Fruit fly (Drosophila melanogaster) whole organism, prepupa: ENCODE data around the gene dpp.

Source experiments
- Blimp-1 ChIP-seq: fragments of 200-800 bp; sonication (Bioruptor generic); optimal IDR thresholded peaks from 3 replicates; lab custom pipeline; 2017; ENCODE audit warnings: missing biosample characterization, missing genetic modification characterization, mild to moderate bottlenecking, moderate library complexity, missing genetic modification reagents
- CG10631 ChIP-seq: fragments of 200-800 bp; sonication (Bioruptor generic); optimal IDR thresholded peaks from 2 replicates; lab custom pipeline; 2016; ENCODE audit warnings: missing biosample characterization, missing genetic modification characterization
- CG10669 ChIP-seq: fragments of 200-800 bp; sonication (Bioruptor generic); optimal IDR thresholded peaks from 3 replicates; lab custom pipeline; 2018; ENCODE audit warnings: missing biosample characterization, mild to moderate bottlenecking, missing genetic modification characterization, moderate library complexity
- CG11294 ChIP-seq: fragments of 200-800 bp; sonication (Bioruptor generic); IDR thresholded peaks from 2 replicates; pipeline ENCODE4 v1.3.6; 2022; ENCODE audit warnings: missing biosample characterization, missing genetic modification characterization
- CG11762 ChIP-seq: fragments of 200-800 bp; sonication (Bioruptor generic); optimal IDR thresholded peaks from 3 replicates; lab custom pipeline; 2016; ENCODE audit warnings: missing biosample characterization, missing genetic modification characterization; ENCODE audit not compliant: insufficient read depth
- CG15336 ChIP-seq: fragments of 200-800 bp; sonication (Bioruptor generic); IDR thresholded peaks from 2 replicates; pipeline ENCODE4 v1.3.6; 2022; ENCODE audit warnings: missing biosample characterization, missing genetic modification characterization
- CG3032 ChIP-seq: fragments of 200-800 bp; optimal IDR thresholded peaks from 2 replicates; lab custom pipeline; 2019; ENCODE audit warnings: missing biosample characterization, mild to moderate bottlenecking, missing genetic modification characterization, moderate library complexity
- CG31627 ChIP-seq: fragments of 200-800 bp; sonication (Bioruptor generic); optimal IDR thresholded peaks from 3 replicates; lab custom pipeline; 2016; ENCODE audit warnings: missing biosample characterization, missing genetic modification characterization
- CG32006 ChIP-seq: fragments of 200-800 bp; sonication (Bioruptor generic); optimal IDR thresholded peaks from 3 replicates; lab custom pipeline; 2017; ENCODE audit warnings: missing biosample characterization, mild to moderate bottlenecking, missing genetic modification characterization
- CG3919 ChIP-seq: fragments of 200-800 bp; sonication (Bioruptor generic); optimal IDR thresholded peaks from 3 replicates; lab custom pipeline; 2016; ENCODE audit warnings: missing biosample characterization, missing genetic modification characterization
- CG6163 ChIP-seq: fragments of 200-800 bp; sonication (Bioruptor generic); IDR thresholded peaks from 3 replicates; pipeline ENCODE4 v1.3.6; 2022; ENCODE audit warnings: missing biosample characterization, missing genetic modification characterization
- CG6792 ChIP-seq: fragments of 200-800 bp; sonication (Bioruptor generic); optimal IDR thresholded peaks from 3 replicates; lab custom pipeline; 2016; ENCODE audit warnings: missing biosample characterization, missing genetic modification characterization
- CG6808 ChIP-seq: fragments of 200-800 bp; sonication (Bioruptor generic); optimal IDR thresholded peaks from 3 replicates; lab custom pipeline; 2017; ENCODE audit warnings: missing biosample characterization, missing genetic modification characterization, mild to moderate bottlenecking, moderate library complexity, missing genetic modification reagents
- CG7368 ChIP-seq: fragments of 200-800 bp; sonication (Bioruptor generic); optimal IDR thresholded peaks from 3 replicates; lab custom pipeline; 2016; ENCODE audit warnings: missing biosample characterization, missing genetic modification characterization
- CG8119 ChIP-seq: fragments of 200-800 bp; sonication (Bioruptor generic); IDR thresholded peaks from 3 replicates; pipeline ENCODE4 v1.3.6; 2022; ENCODE audit warnings: missing biosample characterization, missing genetic modification characterization
- CG8319 ChIP-seq: fragments of 200-800 bp; sonication (Bioruptor generic); optimal IDR thresholded peaks from 3 replicates; lab custom pipeline; 2016; ENCODE audit warnings: missing biosample characterization, missing genetic modification characterization
- CG8632 ChIP-seq: fragments of 200-800 bp; sonication (Bioruptor generic); optimal IDR thresholded peaks from 3 replicates; lab custom pipeline; 2016; ENCODE audit warnings: missing biosample characterization, missing genetic modification characterization
- CG9139 ChIP-seq: fragments of 200-800 bp; sonication (Bioruptor generic); optimal IDR thresholded peaks from 3 replicates; lab custom pipeline; 2017; ENCODE audit warnings: missing biosample characterization, mild to moderate bottlenecking, missing genetic modification characterization
- Eip75B ChIP-seq: fragments of 200-800 bp; sonication (Bioruptor generic); optimal IDR thresholded peaks from 3 replicates; lab custom pipeline; 2016; ENCODE audit warnings: missing biosample characterization, missing genetic modification characterization
- Eip78C ChIP-seq: fragments of 200-800 bp; sonication (Bioruptor generic); peaks from one replicate; lab custom pipeline; 2016; ENCODE audit warnings: missing biosample characterization, missing genetic modification characterization
- Eip93F ChIP-seq: fragments of 200-800 bp; sonication (Bioruptor generic); optimal IDR thresholded peaks from 2 replicates; lab custom pipeline; 2016; ENCODE audit warnings: missing biosample characterization, mild to moderate bottlenecking, missing genetic modification characterization
- Ets96B ChIP-seq: fragments of 200-800 bp; optimal IDR thresholded peaks from 2 replicates; lab custom pipeline; 2019; ENCODE audit warnings: missing biosample characterization, mild to moderate bottlenecking, missing genetic modification characterization, moderate library complexity
- Hr38 ChIP-seq: sonication (Bioruptor generic); optimal IDR thresholded peaks from 2 replicates; lab custom pipeline; 2016; ENCODE audit warnings: missing biosample characterization, missing genetic modification characterization
- Hr39 ChIP-seq: fragments of 200-800 bp; sonication (Bioruptor generic); optimal IDR thresholded peaks from 2 replicates; lab custom pipeline; 2016; ENCODE audit warnings: missing biosample characterization, missing genetic modification characterization
- Hr4 ChIP-seq: fragments of 200-800 bp; sonication (Bioruptor generic); optimal IDR thresholded peaks from 3 replicates; lab custom pipeline; 2016; ENCODE audit warnings: missing biosample characterization, missing genetic modification characterization
- Lpt ChIP-seq: fragments of 200-800 bp; sonication (Bioruptor generic); optimal IDR thresholded peaks from 3 replicates; lab custom pipeline; 2016; ENCODE audit warnings: missing biosample characterization, missing genetic modification characterization
- Met ChIP-seq: fragments of 200-800 bp; sonication (Bioruptor generic); optimal IDR thresholded peaks from 3 replicates; lab custom pipeline; 2016; ENCODE audit warnings: missing biosample characterization, missing genetic modification characterization
- OdsH ChIP-seq: fragments of 200-800 bp; sonication (Bioruptor generic); optimal IDR thresholded peaks from 3 replicates; lab custom pipeline; 2016; ENCODE audit warnings: missing biosample characterization, missing genetic modification characterization
- Smox ChIP-seq: fragments of 200-800 bp; sonication (Bioruptor generic); optimal IDR thresholded peaks from 3 replicates; lab custom pipeline; 2016; ENCODE audit warnings: missing biosample characterization, missing genetic modification characterization
- Sox14 ChIP-seq: fragments of 200-800 bp; sonication (Bioruptor generic); optimal IDR thresholded peaks from 3 replicates; lab custom pipeline; 2016; ENCODE audit warnings: missing biosample characterization, missing genetic modification characterization
- achi ChIP-seq: fragments of 200-800 bp; sonication (Bioruptor generic); optimal IDR thresholded peaks from 3 replicates; lab custom pipeline; 2016; ENCODE audit warnings: missing biosample characterization, missing genetic modification characterization
- acj6 ChIP-seq: fragments of 200-800 bp; sonication (Bioruptor generic); optimal IDR thresholded peaks from 3 replicates; lab custom pipeline; 2016; ENCODE audit warnings: missing biosample characterization, missing genetic modification characterization
- dac ChIP-seq: fragments of 200-800 bp; sonication (Bioruptor generic); optimal IDR thresholded peaks from 2 replicates; lab custom pipeline; 2017; ENCODE audit warnings: missing biosample characterization, mild to moderate bottlenecking, missing genetic modification characterization
- dsx ChIP-seq: fragments of 200-800 bp; optimal IDR thresholded peaks from 3 replicates; lab custom pipeline; 2019; ENCODE audit warnings: missing biosample characterization, mild to moderate bottlenecking, missing genetic modification characterization, moderate library complexity; ENCODE audit not compliant: poor library complexity, severe bottlenecking
- eg ChIP-seq: fragments of 200-800 bp; sonication (Bioruptor generic); IDR thresholded peaks from 3 replicates; pipeline ENCODE4 v1.3.6; 2022; ENCODE audit warnings: missing biosample characterization, missing genetic modification characterization
- esn ChIP-seq: fragments of 200-800 bp; sonication (Bioruptor generic); optimal IDR thresholded peaks from 2 replicates; lab custom pipeline; 2016; ENCODE audit warnings: missing biosample characterization, mild to moderate bottlenecking, missing genetic modification characterization, moderate library complexity
- fd59A ChIP-seq: fragments of 200-800 bp; sonication (Bioruptor generic); optimal IDR thresholded peaks from 2 replicates; lab custom pipeline; 2017; ENCODE audit warnings: missing biosample characterization, mild to moderate bottlenecking, missing genetic modification characterization, missing genetic modification reagents
- fd85E ChIP-seq: fragments of 200-800 bp; sonication (Bioruptor generic); optimal IDR thresholded peaks from 3 replicates; lab custom pipeline; 2016; ENCODE audit warnings: missing biosample characterization, missing genetic modification characterization
- lz ChIP-seq: fragments of 200-800 bp; sonication (Bioruptor generic); optimal IDR thresholded peaks from 3 replicates; lab custom pipeline; 2016; ENCODE audit warnings: missing biosample characterization, missing genetic modification characterization
- pdm3 ChIP-seq: fragments of 200-800 bp; sonication (Bioruptor generic); optimal IDR thresholded peaks from 3 replicates; lab custom pipeline; 2016; ENCODE audit warnings: missing biosample characterization, missing genetic modification characterization
- salr ChIP-seq, 2 experiments: fragments of 200-800 bp; sonication (Bioruptor generic); optimal IDR thresholded peaks; 3 replicates each; lab custom pipeline; 2016 to 2018; ENCODE audit warnings: missing biosample characterization in 2 of 2, missing genetic modification characterization in 2 of 2, mild to moderate bottlenecking in 1 of 2
- spab ChIP-seq: fragments of 200-800 bp; sonication (Bioruptor generic); optimal IDR thresholded peaks from 2 replicates; lab custom pipeline; 2017; ENCODE audit warnings: missing biosample characterization, mild to moderate bottlenecking, missing genetic modification characterization, missing genetic modification reagents
- svp ChIP-seq: fragments of 200-800 bp; sonication (Bioruptor generic); peaks from one replicate; lab custom pipeline; 2016; ENCODE audit warnings: missing biosample characterization, missing genetic modification characterization
- topi ChIP-seq: fragments of 200-800 bp; sonication (Bioruptor generic); optimal IDR thresholded peaks from 3 replicates; lab custom pipeline; 2016; ENCODE audit warnings: missing biosample characterization, missing genetic modification characterization
- vri ChIP-seq: fragments of 200-800 bp; sonication (Bioruptor generic); optimal IDR thresholded peaks from 3 replicates; lab custom pipeline; 2016; ENCODE audit warnings: missing biosample characterization, mild to moderate bottlenecking, missing genetic modification characterization

Gene dpp

dm6 chr2L:2433494-2434054, 5.4 kb downstream of the dpp start (continued):
- TF ChIP-seq fd59A (GFP tag; lab: Kevin White, UChicago) (peak; percentile 99), Smox (GFP tag; lab: Kevin White, UChicago) (peak; percentile 82), Ets96B (tag; lab: Kevin White, UChicago) (peak; percentile 99), CG11762 (peak; percentile 98), Hr39 (GFP tag; lab: Kevin White, UChicago) (peak; percentile 90), CG7368 (peak; percentile 98), CG8319 (GFP tag; lab: Kevin White, UChicago) (peak; percentile 95), Blimp-1 (GFP tag; lab: Kevin White, UChicago) (peak; percentile 24), CG11294 (GFP tag; lab: Robert Waterston, UW) (peak; percentile 95), CG31627 (GFP tag; lab: Kevin White, UChicago) (peak; percentile 88), CG15336 (GFP tag; lab: Robert Waterston, UW) (peak; percentile 98), topi (GFP tag; lab: Kevin White, UChicago) (peak; percentile 92), eg (peak; percentile 99), Lpt (peak; percentile 99), pdm3 (GFP tag; lab: Kevin White, UChicago) (peak; percentile 99), dsx (peak; percentile 98)

dm6 chr2L:2434222-2434621, 6.0 kb downstream of the dpp start:
- no peak for TF ChIP-seq esn
- no peak for TF ChIP-seq Sox14 (GFP tag; lab: Kevin White, UChicago)
- TF ChIP-seq CG8319 (GFP tag; lab: Kevin White, UChicago) = no peak
- peak; percentile 62 for TF ChIP-seq CG32006 (GFP tag; lab: Kevin White, UChicago)
- TF ChIP-seq pdm3 (GFP tag; lab: Kevin White, UChicago) = peak; percentile 4
- no peak for TF ChIP-seq acj6 (GFP tag; lab: Kevin White, UChicago)
- peak; percentile 2 for TF ChIP-seq CG31627 (GFP tag; lab: Kevin White, UChicago)
- TF ChIP-seq fd85E = no peak
- peak; percentile 46; the same call in 1 of the 3 replicates for TF ChIP-seq eg
- TF ChIP-seq CG6163 (GFP tag; lab: Robert Waterston, UW) = peak; percentile 53; the same call in 2 of the 3 replicates
- TF ChIP-seq Hr38 (GFP tag; lab: Kevin White, UChicago) = no peak
- no peak for TF ChIP-seq fd59A (GFP tag; lab: Kevin White, UChicago)
- peak; percentile 51 for TF ChIP-seq Hr4 (GFP tag; lab: Kevin White, UChicago)
- peak; percentile 12 for TF ChIP-seq OdsH (GFP tag; lab: Kevin White, UChicago)
- peak; percentile 36; the same call in 1 of the 2 replicates for TF ChIP-seq CG15336 (GFP tag; lab: Robert Waterston, UW)
- TF ChIP-seq achi (GFP tag; lab: Kevin White, UChicago) = peak; percentile 3
- peak; percentile 60 for TF ChIP-seq Eip78C (GFP tag; lab: Kevin White, UChicago)
- TF ChIP-seq CG3919 = peak; percentile 11
- TF ChIP-seq CG8119 (GFP tag; lab: Robert Waterston, UW) = peak; percentile 26; the same call in 1 of the 3 replicates
- TF ChIP-seq CG10669 (GFP tag; lab: Kevin White, UChicago) = peak; percentile 22

dm6 chr2L:2436258-2436657, 8.1 kb downstream of the dpp start:
- TF ChIP-seq pdm3 (GFP tag; lab: Kevin White, UChicago) = peak; percentile 26
- no peak for TF ChIP-seq dac (GFP tag; lab: Kevin White, UChicago)
- TF ChIP-seq salr (GFP tag; optimal IDR thresholded peaks at IDR 0.05; lab: Kevin White, UChicago) = peak in 1 of 2 experiments; percentile 28
- TF ChIP-seq Eip93F (GFP tag; lab: Kevin White, UChicago) = no peak
- peak; percentile 15 for TF ChIP-seq topi (GFP tag; lab: Kevin White, UChicago)
- TF ChIP-seq CG11294 (GFP tag; lab: Robert Waterston, UW) = no peak
- TF ChIP-seq lz (GFP tag; lab: Kevin White, UChicago) = no peak
- no peak for TF ChIP-seq CG15336 (GFP tag; lab: Robert Waterston, UW)
- no peak for TF ChIP-seq Hr4 (GFP tag; lab: Kevin White, UChicago)
- TF ChIP-seq CG3919 = peak; percentile 44
- TF ChIP-seq dsx = peak; percentile 34
- peak; percentile 18 for TF ChIP-seq CG7368
- TF ChIP-seq eg = no peak
- TF ChIP-seq Lpt = no peak
- no peak for TF ChIP-seq CG10631
- peak; percentile 7 for TF ChIP-seq Met (GFP tag; lab: Kevin White, UChicago)
- peak; percentile 43 for TF ChIP-seq Eip75B
- TF ChIP-seq CG8632 = no peak
- peak; percentile 29 for TF ChIP-seq CG6808 (GFP tag; lab: Kevin White, UChicago)
- peak; percentile 56 for TF ChIP-seq svp (GFP tag; lab: Kevin White, UChicago)
- no peak for TF ChIP-seq CG9139 (GFP tag; lab: Kevin White, UChicago)
- TF ChIP-seq CG32006 (GFP tag; lab: Kevin White, UChicago) = no peak
- TF ChIP-seq vri (GFP tag; lab: Kevin White, UChicago) = no peak
- TF ChIP-seq CG10669 (GFP tag; lab: Kevin White, UChicago) = peak; percentile 52
- TF ChIP-seq CG3032 (tag; lab: Kevin White, UChicago) = peak; percentile 34
- TF ChIP-seq CG6792 (GFP tag; lab: Kevin White, UChicago) = peak; percentile 23
- TF ChIP-seq achi (GFP tag; lab: Kevin White, UChicago) = peak; percentile 39
- TF ChIP-seq spab (GFP tag; lab: Kevin White, UChicago) = peak; percentile 39
